Worm (Caenorhabditis elegans) whole organism, L4 larva: ENCODE measurements around the gene wrt-3.

Experiments used
- F37D6.2 ChIP-seq: sonication (generic microtip); optimal IDR thresholded peaks from 2 replicates; lab custom pipeline; 2016; ENCODE audit warnings: mild to moderate bottlenecking, missing genetic modification characterization, missing compliant biosample characterization
- F49E8.2 ChIP-seq: sonication (generic microtip); optimal IDR thresholded peaks from 2 replicates; lab custom pipeline; 2016; ENCODE audit warnings: missing compliant biosample characterization, mild to moderate bottlenecking, missing genetic modification characterization, borderline replicate concordance
- T20F7.1 ChIP-seq: fragments of 200-800 bp; sonication (Bioruptor generic); optimal IDR thresholded peaks from 2 replicates; lab custom pipeline; 2018; ENCODE audit warnings: mild to moderate bottlenecking, missing genetic modification characterization, missing compliant biosample characterization
- T26A8.4 ChIP-seq: fragments of 200-800 bp; sonication (Bioruptor generic); IDR thresholded peaks from 2 replicates; pipeline ENCODE4 v1.3.6; 2022; ENCODE audit warnings: missing genetic modification characterization, missing compliant biosample characterization
- Y48G9A.11 ChIP-seq: fragments of 200-800 bp; sonication (Bioruptor generic); IDR thresholded peaks from 2 replicates; pipeline ENCODE4 v1.3.6; 2022; ENCODE audit warnings: missing genetic modification reagents, missing genetic modification characterization, missing compliant biosample characterization
- Y5F2A.4 ChIP-seq: fragments of 200-800 bp; sonication (Bioruptor generic); optimal IDR thresholded peaks from 2 replicates; lab custom pipeline; 2018; ENCODE audit warnings: mild to moderate bottlenecking, missing genetic modification characterization, missing compliant biosample characterization
- ZK337.2 ChIP-seq: fragments of 200-800 bp; sonication (Bioruptor generic); IDR thresholded peaks from 2 replicates; pipeline ENCODE4 v1.3.6; 2022; ENCODE audit warnings: missing genetic modification reagents, missing genetic modification characterization, missing compliant biosample characterization
- ama-1 ChIP-seq: fragments of 150-350 bp; optimal IDR thresholded peaks from 2 replicates; lab custom pipeline; 2014; ENCODE audit warnings: inconsistent platforms, mixed read lengths
- arid-1 ChIP-seq: fragments of 200-800 bp; sonication (Bioruptor generic); conservative IDR thresholded peaks from 2 replicates; pipeline ENCODE4 v1.3.6; 2022; ENCODE audit warnings: missing genetic modification reagents, missing genetic modification characterization, missing compliant biosample characterization
- attf-4 ChIP-seq: sonication (generic microtip); optimal IDR thresholded peaks from 3 replicates; lab custom pipeline; 2017; ENCODE audit warnings: missing biosample characterization, missing genetic modification characterization
- ceh-28 ChIP-seq: fragments of 150-350 bp; optimal IDR thresholded peaks from 2 replicates; lab custom pipeline; 2014; ENCODE audit warnings: missing biosample characterization, missing genetic modification reagents, missing genetic modification characterization
- ceh-32 ChIP-seq: sonication (generic microtip); optimal IDR thresholded peaks from 2 replicates; lab custom pipeline; 2016; ENCODE audit warnings: mild to moderate bottlenecking, missing genetic modification characterization, missing compliant biosample characterization; ENCODE audit not compliant: poor library complexity
- daf-12 ChIP-seq: fragments of 150-350 bp; optimal IDR thresholded peaks from 2 replicates; lab custom pipeline; 2014; ENCODE audit warnings: missing biosample characterization, missing genetic modification reagents, missing genetic modification characterization
- daf-16 ChIP-seq, 3 experiments: sonication (generic microtip); optimal IDR thresholded peaks; 2 replicates each; lab custom pipeline; 2016 to 2017; ENCODE audit warnings: missing genetic modification characterization in 3 of 3, missing genetic modification reagents in 3 of 3, mild to moderate bottlenecking in 2 of 3, missing compliant biosample characterization in 2 of 3, missing biosample characterization in 1 of 3, moderate library complexity in 1 of 3
- daf-19 ChIP-seq: fragments of 200-800 bp; sonication (Bioruptor generic); conservative IDR thresholded peaks from 2 replicates; pipeline ENCODE4 v1.3.6; 2022; ENCODE audit warnings: missing genetic modification characterization, missing compliant biosample characterization
- dve-1 ChIP-seq: sonication (generic microtip); optimal IDR thresholded peaks from 2 replicates; lab custom pipeline; 2017; ENCODE audit warnings: antibody characterized with exemption, mild to moderate bottlenecking, missing genetic modification characterization, missing compliant biosample characterization; ENCODE audit not compliant: insufficient read depth
- egl-27 ChIP-seq: sonication (generic microtip); optimal IDR thresholded peaks from 3 replicates; lab custom pipeline; 2017; ENCODE audit warnings: missing biosample characterization, missing genetic modification reagents, missing genetic modification characterization
- gei-8 ChIP-seq: fragments of 200-800 bp; sonication (Bioruptor generic); optimal IDR thresholded peaks from 2 replicates; lab custom pipeline; 2018; ENCODE audit warnings: mild to moderate bottlenecking, missing genetic modification characterization, missing compliant biosample characterization
- hif-1 ChIP-seq, 2 experiments: sonication (generic microtip); optimal IDR thresholded peaks; 2 replicates each; lab custom pipeline; 2016 to 2017; ENCODE audit warnings: missing compliant biosample characterization in 2 of 2, missing genetic modification characterization in 2 of 2, missing genetic modification reagents in 2 of 2, missing genotype in 2 of 2, mild to moderate bottlenecking in 1 of 2
- hlh-11 ChIP-seq: fragments of 200-800 bp; sonication (Bioruptor generic); optimal IDR thresholded peaks from 2 replicates; lab custom pipeline; 2018; ENCODE audit warnings: mild to moderate bottlenecking, missing genetic modification characterization, missing compliant biosample characterization
- hlh-30 ChIP-seq: sonication (generic microtip); optimal IDR thresholded peaks from 2 replicates; lab custom pipeline; 2017; ENCODE audit warnings: antibody characterized with exemption, mild to moderate bottlenecking, missing genetic modification characterization, missing compliant biosample characterization; ENCODE audit not compliant: insufficient read depth
- lin-13 ChIP-seq: fragments of 150-350 bp; optimal IDR thresholded peaks from 2 replicates; lab custom pipeline; 2014; ENCODE audit warnings: missing biosample characterization, missing genetic modification reagents, missing genetic modification characterization
- lin-39 ChIP-seq: fragments of 150-350 bp; optimal IDR thresholded peaks from 2 replicates; lab custom pipeline; 2014; ENCODE audit warnings: missing biosample characterization, missing genetic modification reagents, missing genetic modification characterization
- lir-3 ChIP-seq: sonication (generic microtip); optimal IDR thresholded peaks from 2 replicates; lab custom pipeline; 2016; ENCODE audit warnings: mild to moderate bottlenecking, missing genetic modification characterization, missing compliant biosample characterization
- lsy-2 ChIP-seq, 2 experiments: fragments of 150-350 bp in 1 of 2; sonication (generic microtip) in 1 of 2; optimal IDR thresholded peaks; 2 replicates each; lab custom pipeline; 2014 to 2017; ENCODE audit warnings: missing biosample characterization in 2 of 2, missing genetic modification characterization in 2 of 2
- madf-5 ChIP-seq, 2 experiments: fragments of 200-800 bp; sonication (Bioruptor generic); IDR thresholded peaks; 2 replicates each; pipeline ENCODE4 v1.3.6; 2022; ENCODE audit warnings: missing compliant biosample characterization in 2 of 2, missing genetic modification characterization in 2 of 2
- mep-1 ChIP-seq: fragments of 150-350 bp; sonication (generic microtip); optimal IDR thresholded peaks from 3 replicates; lab custom pipeline; 2014; ENCODE audit warnings: missing biosample characterization, missing genetic modification characterization
- mxl-3 ChIP-seq: fragments of 200-800 bp; sonication (Bioruptor generic); optimal IDR thresholded peaks from 2 replicates; lab custom pipeline; 2018; ENCODE audit warnings: mild to moderate bottlenecking, missing genetic modification characterization, missing compliant biosample characterization
- nhr-102 ChIP-seq: sonication (generic microtip); optimal IDR thresholded peaks from 2 replicates; lab custom pipeline; 2016; ENCODE audit warnings: mild to moderate bottlenecking, missing genetic modification characterization, moderate library complexity, missing compliant biosample characterization
- nhr-11 ChIP-seq: fragments of 150-350 bp; optimal IDR thresholded peaks from 2 replicates; lab custom pipeline; 2014; ENCODE audit warnings: missing biosample characterization, missing genetic modification characterization
- nhr-111 ChIP-seq: fragments of 200-800 bp; sonication (Bioruptor generic); optimal IDR thresholded peaks from 2 replicates; lab custom pipeline; 2018; ENCODE audit warnings: mild to moderate bottlenecking, missing genetic modification characterization, missing compliant biosample characterization
- nhr-48 ChIP-seq: sonication (generic microtip); optimal IDR thresholded peaks from 2 replicates; lab custom pipeline; 2016; ENCODE audit warnings: mild to moderate bottlenecking, missing genetic modification characterization, missing compliant biosample characterization
- nhr-6 ChIP-seq: fragments of 150-350 bp; optimal IDR thresholded peaks from 2 replicates; lab custom pipeline; 2014; ENCODE audit warnings: missing biosample characterization, missing genetic modification characterization
- nhr-76 ChIP-seq: fragments of 150-350 bp; optimal IDR thresholded peaks from 2 replicates; lab custom pipeline; 2014; ENCODE audit warnings: missing biosample characterization, missing genetic modification characterization
- nhr-77 ChIP-seq: fragments of 150-350 bp; optimal IDR thresholded peaks from 2 replicates; lab custom pipeline; 2014; ENCODE audit warnings: missing biosample characterization, missing genetic modification characterization
- pha-4 ChIP-seq, 2 experiments: fragments of 150-350 bp in 1 of 2; fragments of 200-800 bp in 1 of 2; sonication (Bioruptor generic) in 1 of 2; IDR thresholded peaks in 1 of 2; optimal IDR thresholded peaks in 1 of 2; 2 replicates each; pipeline versions ENCODE4 v1.3.6 to Lab custom; 2014 to 2022; ENCODE audit warnings: missing genetic modification characterization in 2 of 2, missing genetic modification reagents in 2 of 2, missing biosample characterization in 1 of 2, missing compliant biosample characterization in 1 of 2
- php-3 ChIP-seq: fragments of 200-800 bp; sonication (Bioruptor generic); IDR thresholded peaks from 2 replicates; pipeline ENCODE4 v1.3.6; 2022; ENCODE audit warnings: missing genetic modification reagents, missing genetic modification characterization, missing compliant biosample characterization
- rbr-2 ChIP-seq: sonication (generic microtip); optimal IDR thresholded peaks from 2 replicates; lab custom pipeline; 2016; ENCODE audit warnings: missing genotype, missing genetic modification characterization, missing compliant biosample characterization
- sdz-12 ChIP-seq: fragments of 200-800 bp; sonication (Bioruptor generic); optimal IDR thresholded peaks from 2 replicates; lab custom pipeline; 2018; ENCODE audit warnings: mild to moderate bottlenecking, missing genetic modification characterization, missing compliant biosample characterization
- skn-1 ChIP-seq: fragments of 150-350 bp; optimal IDR thresholded peaks from 2 replicates; lab custom pipeline; 2014; ENCODE audit warnings: missing biosample characterization, missing genetic modification characterization
- snpc-1.2 ChIP-seq: fragments of 200-800 bp; sonication (Bioruptor generic); IDR thresholded peaks from 2 replicates; pipeline ENCODE4 v1.3.6; 2022; ENCODE audit warnings: missing genetic modification reagents, missing genetic modification characterization, missing compliant biosample characterization
- spr-3 ChIP-seq: fragments of 200-800 bp; sonication (Bioruptor generic); optimal IDR thresholded peaks from 2 replicates; lab custom pipeline; 2018; ENCODE audit warnings: mild to moderate bottlenecking, missing genetic modification characterization, missing compliant biosample characterization
- tra-1 ChIP-seq: fragments of 200-800 bp; sonication (Bioruptor generic); IDR thresholded peaks from 2 replicates; pipeline ENCODE4 v1.3.6; 2022; ENCODE audit warnings: missing genetic modification reagents, missing genetic modification characterization, missing compliant biosample characterization
- unc-39 ChIP-seq: sonication (generic microtip); optimal IDR thresholded peaks from 2 replicates; lab custom pipeline; 2017; ENCODE audit warnings: missing biosample characterization, missing genetic modification characterization
- unc-62 ChIP-seq, 3 experiments: fragments of 150-350 bp in 1 of 3; sonication (generic microtip); optimal IDR thresholded peaks in 2 of 3; peaks in 1 of 3; 1 replicate in 1 of 3; 2 replicates in 2 of 3; lab custom pipeline; 2014 to 2017; ENCODE audit warnings: missing biosample characterization in 3 of 3, missing genetic modification characterization in 3 of 3, missing genetic modification reagents in 3 of 3, missing genotype in 1 of 3
- zag-1 ChIP-seq: fragments of 150-350 bp; optimal IDR thresholded peaks from 2 replicates; lab custom pipeline; 2014; ENCODE audit warnings: missing biosample characterization, missing genetic modification characterization
- zip-11 ChIP-seq: fragments of 200-800 bp; sonication (Bioruptor generic); IDR thresholded peaks from 2 replicates; pipeline ENCODE4 v1.3.6; 2022; ENCODE audit warnings: missing genetic modification characterization, missing compliant biosample characterization
- zip-2 ChIP-seq: fragments of 150-350 bp; optimal IDR thresholded peaks from 2 replicates; lab custom pipeline; 2014; ENCODE audit warnings: missing biosample characterization, missing genetic modification characterization
- ztf-11 ChIP-seq: fragments of 150-350 bp; optimal IDR thresholded peaks from 2 replicates; lab custom pipeline; 2014; ENCODE audit warnings: missing biosample characterization, missing genetic modification characterization
- ztf-7 ChIP-seq: fragments of 150-350 bp; optimal IDR thresholded peaks from 2 replicates; lab custom pipeline; 2014; ENCODE audit warnings: missing biosample characterization, missing genetic modification characterization

The wrt-3 gene

ce11 chrIV:9442106-9442532, 35.1 kb downstream of the wrt-3 start (continued):
- TF ChIP-seq lsy-2 (tag; optimal IDR thresholded peaks at IDR 0.05; lab: Kevin White, UChicago) (peak in 1 of 2 experiments; percentile 69), nhr-6 (tag; lab: Kevin White, UChicago) (peak; percentile 60), arid-1 (no peak; the same call in 1 of the 2 replicates), zag-1 (tag; lab: Kevin White, UChicago) (no peak), php-3 (GFP tag; lab: Robert Waterston, UW) (peak; percentile 85), nhr-48 (tag; lab: Kevin White, UChicago) (peak; percentile 83), F49E8.2 (no peak), nhr-11 (tag; lab: Kevin White, UChicago) (peak; percentile 15), T20F7.1 (GFP tag; lab: Kevin White, UChicago) (peak; percentile 58), nhr-76 (tag; lab: Kevin White, UChicago) (no peak), daf-16 (GFP tag; optimal IDR thresholded peaks at IDR 0.05; lab: Kevin White, UChicago) (peak in 1 of 2 experiments; percentile 77), daf-16 (tag; optimal IDR thresholded peaks at IDR 0.05; lab: Kevin White, UChicago) (peak; percentile 100), lin-39 (tag; lab: Kevin White, UChicago) (no peak), F37D6.2 (no peak), zip-2 (no peak), zip-11 (GFP tag; lab: Robert Waterston, UW) (no peak), nhr-111 (GFP tag; lab: Kevin White, UChicago) (no peak), ztf-11 (tag; lab: Kevin White, UChicago) (no peak), lir-3 (no peak), ama-1 (lab: Kevin White, UChicago) (no peak), mep-1 (tag; lab: Kevin White, UChicago) (peak; percentile 68), snpc-1.2 (GFP tag; lab: Robert Waterston, UW) (no peak), T26A8.4 (GFP tag; lab: Robert Waterston, UW) (0 out of 2 replicates have a peak, but pooled peaks have one; percentile 44), attf-4 (tag; lab: Kevin White, UChicago) (no peak), rbr-2 (tag; lab: Kevin White, UChicago) (no peak), unc-62 (GFP tag; optimal IDR thresholded peaks at IDR 0.05 in 1 of 2; lab: Kevin White, UChicago) (peak in 1 of 2 experiments; percentile 99), unc-62 (tag; optimal IDR thresholded peaks at IDR 0.05; lab: Kevin White, UChicago) (no peak), unc-39 (tag; lab: Kevin White, UChicago) (no peak), ceh-28 (tag; lab: Kevin White, UChicago) (no peak), mxl-3 (GFP tag; lab: Kevin White, UChicago) (peak; percentile 92), egl-27 (tag; lab: Kevin White, UChicago) (no peak), ztf-7 (tag; lab: Kevin White, UChicago) (no peak), spr-3 (peak; percentile 5), hlh-30 (peak; percentile 76), madf-5 (GFP tag; IDR thresholded peaks at IDR 0.05; lab: Robert Waterston, UW) (no peak), daf-12 (tag; lab: Kevin White, UChicago) (no peak), lin-13 (GFP tag; lab: Kevin White, UChicago) (no peak), sdz-12 (GFP tag; lab: Kevin White, UChicago) (peak; percentile 29), ceh-32 (tag; lab: Kevin White, UChicago) (no peak), Y48G9A.11 (GFP tag; lab: Robert Waterston, UW) (no peak), gei-8 (GFP tag; lab: Kevin White, UChicago) (peak; percentile 67), nhr-102 (tag; lab: Kevin White, UChicago) (peak; percentile 86), dve-1 (tag; lab: Kevin White, UChicago) (peak; percentile 96), tra-1 (GFP tag; lab: Robert Waterston, UW) (peak; percentile 69; the same call in 1 of the 2 replicates), hif-1 (tag; optimal IDR thresholded peaks at IDR 0.05; lab: Kevin White, UChicago) (peak in 1 of 2 experiments; percentile 19), hlh-11 (peak; percentile 90), pha-4 (GFP tag; IDR thresholded peaks at IDR 0.05; lab: Robert Waterston, UW) (peak; percentile 59), pha-4 (tag; optimal IDR thresholded peaks at IDR 0.05; lab: Kevin White, UChicago) (peak; percentile 78), skn-1 (tag; lab: Kevin White, UChicago) (no peak), ZK337.2 (GFP tag; lab: Robert Waterston, UW) (no peak), nhr-77 (peak; percentile 74), daf-19 (GFP tag; lab: Robert Waterston, UW) (no peak), Y5F2A.4 (GFP tag; lab: Kevin White, UChicago) (no peak)
